Fruit fly (Drosophila melanogaster) S2 (cell line): ENCODE data around the gene Mst87F.

Source experiments
- CG8478 ChIP-seq: fragments of >200 bp; optimal IDR thresholded peaks from 2 replicates; lab custom pipeline; 2018
- CTCF ChIP-seq, 2 experiments: fragments of >200 bp; optimal IDR thresholded peaks; 2 replicates each; lab custom pipeline; 2018

- peak in 1 of 2 experiments; percentile 46 for TF ChIP-seq CTCF (optimal IDR thresholded peaks at IDR 0.05; lab: Kevin White, UChicago)
- no peak for TF ChIP-seq CG8478 (lab: Kevin White, UChicago)
Observed at dm6 chr3R:13837807-13838206, 10.0 kb upstream of the Mst87F start, which contains the start of gene Nsf2.
